Fruit fly (Drosophila melanogaster) whole organism, embryonic: ENCODE measurements around the gene Mettl4.

ENCODE experiments used
- B-H1 ChIP-seq: fragments of 200-800 bp; sonication (Bioruptor generic); IDR thresholded peaks from 3 replicates; pipeline ENCODE4 v1.3.6; 2022; ENCODE audit warnings: missing biosample characterization, missing genetic modification characterization
- Bdp1 ChIP-seq: fragments of 200-800 bp; sonication (Bioruptor generic); optimal IDR thresholded peaks from 3 replicates; lab custom pipeline; 2016; ENCODE audit warnings: missing biosample characterization, missing genetic modification characterization
- CG10979 ChIP-seq: fragments of 200-800 bp; sonication (Bioruptor generic); optimal IDR thresholded peaks from 2 replicates; lab custom pipeline; 2018; ENCODE audit warnings: missing biosample characterization, mild to moderate bottlenecking, missing genetic modification characterization, moderate library complexity
- CG11093 ChIP-seq: fragments of 200-800 bp; sonication (Bioruptor generic); IDR thresholded peaks from 3 replicates; pipeline ENCODE4 v1.3.6; 2022; ENCODE audit warnings: missing biosample characterization, missing genetic modification characterization
- CG12236 ChIP-seq: fragments of 200-800 bp; sonication (Bioruptor generic); optimal IDR thresholded peaks from 2 replicates; lab custom pipeline; 2016; ENCODE audit warnings: missing biosample characterization, missing genetic modification characterization
- CG1233 ChIP-seq: fragments of 200-800 bp; sonication (Bioruptor generic); optimal IDR thresholded peaks from 4 replicates; lab custom pipeline; 2018; ENCODE audit warnings: missing biosample characterization, mild to moderate bottlenecking, missing genetic modification characterization
- CG12942 ChIP-seq: fragments of 200-800 bp; sonication (Bioruptor generic); optimal IDR thresholded peaks from 3 replicates; lab custom pipeline; 2016; ENCODE audit warnings: missing biosample characterization, missing genetic modification characterization
- CG13296 ChIP-seq: fragments of 200-800 bp; sonication (Bioruptor generic); optimal IDR thresholded peaks from 3 replicates; lab custom pipeline; 2018; ENCODE audit warnings: missing biosample characterization, mild to moderate bottlenecking, missing genetic modification characterization
- CG14860 ChIP-seq: fragments of 200-800 bp; sonication (Bioruptor generic); IDR thresholded peaks from 3 replicates; pipeline ENCODE4 v1.3.6; 2022; ENCODE audit warnings: missing biosample characterization, missing genetic modification characterization; ENCODE audit not compliant: partially characterized antibody
- CG16779 ChIP-seq: fragments of 200-800 bp; sonication (Bioruptor generic); IDR thresholded peaks from 2 replicates; pipeline ENCODE4 v1.3.6; 2022; ENCODE audit warnings: missing biosample characterization, missing genetic modification characterization
- CG17186 ChIP-seq: fragments of 200-800 bp; sonication (Bioruptor generic); optimal IDR thresholded peaks from 3 replicates; lab custom pipeline; 2017; ENCODE audit warnings: missing biosample characterization, missing genetic modification reagents, missing genetic modification characterization
- CG17328 ChIP-seq: fragments of 200-800 bp; sonication (Bioruptor generic); IDR thresholded peaks from 2 replicates; pipeline ENCODE4 v1.3.6; 2022; ENCODE audit warnings: missing biosample characterization, missing genetic modification characterization
- CG17612 ChIP-seq: fragments of 200-800 bp; sonication (Bioruptor generic); IDR thresholded peaks from 2 replicates; pipeline ENCODE4 v1.3.6; 2022; ENCODE audit warnings: missing biosample characterization, missing genetic modification characterization
- CG17829 ChIP-seq: fragments of 200-800 bp; optimal IDR thresholded peaks from 2 replicates; lab custom pipeline; 2019; ENCODE audit warnings: missing biosample characterization, mild to moderate bottlenecking, missing genetic modification characterization, moderate library complexity
- CG2129 ChIP-seq: fragments of 200-800 bp; sonication (Bioruptor generic); IDR thresholded peaks from 2 replicates; pipeline ENCODE4 v1.3.6; 2022; ENCODE audit warnings: missing biosample characterization, missing genetic modification characterization; ENCODE audit not compliant: partially characterized antibody
- CG3065 ChIP-seq: fragments of 200-800 bp; sonication (Bioruptor generic); optimal IDR thresholded peaks from 2 replicates; lab custom pipeline; 2016; ENCODE audit warnings: missing biosample characterization, missing genetic modification characterization
- CG34224 ChIP-seq: fragments of 200-800 bp; sonication (Bioruptor generic); IDR thresholded peaks from 3 replicates; pipeline ENCODE4 v1.3.6; 2022; ENCODE audit warnings: missing biosample characterization, missing genetic modification characterization; ENCODE audit not compliant: partially characterized antibody
- CG3847 ChIP-seq: fragments of 200-800 bp; sonication (Bioruptor generic); IDR thresholded peaks from 2 replicates; pipeline ENCODE4 v1.3.6; 2022; ENCODE audit warnings: missing biosample characterization, missing genetic modification characterization
- CG4730 ChIP-seq: fragments of 200-800 bp; sonication (Bioruptor generic); IDR thresholded peaks from 2 replicates; pipeline ENCODE4 v1.3.6; 2022; ENCODE audit warnings: missing biosample characterization, missing genetic modification characterization
- CG6175 ChIP-seq: fragments of 200-800 bp; sonication (Bioruptor generic); IDR thresholded peaks from 3 replicates; pipeline ENCODE4 v1.3.6; 2022; ENCODE audit warnings: missing biosample characterization, missing genetic modification characterization
- CG6791 ChIP-seq: fragments of 200-800 bp; sonication (Bioruptor generic); IDR thresholded peaks from 3 replicates; pipeline ENCODE4 v1.3.6; 2022; ENCODE audit warnings: missing biosample characterization, missing genetic modification characterization; ENCODE audit not compliant: partially characterized antibody
- CG7839 ChIP-seq: fragments of 200-800 bp; sonication (Bioruptor generic); optimal IDR thresholded peaks from 3 replicates; lab custom pipeline; 2018; ENCODE audit warnings: missing biosample characterization, mild to moderate bottlenecking, missing genetic modification characterization, moderate library complexity
- CG7963 ChIP-seq: fragments of 200-800 bp; sonication (Bioruptor generic); IDR thresholded peaks from 3 replicates; pipeline ENCODE4 v1.3.6; 2022; ENCODE audit warnings: missing biosample characterization, missing genetic modification characterization; ENCODE audit not compliant: partially characterized antibody
- CG9817 ChIP-seq: fragments of 200-800 bp; sonication (Bioruptor generic); optimal IDR thresholded peaks from 2 replicates; lab custom pipeline; 2018; ENCODE audit warnings: missing biosample characterization, mild to moderate bottlenecking, missing genetic modification characterization, moderate library complexity
- ERR ChIP-seq: fragments of 200-800 bp; sonication (Bioruptor generic); optimal IDR thresholded peaks from 2 replicates; lab custom pipeline; 2016; ENCODE audit warnings: missing biosample characterization, missing genetic modification characterization
- Fer1 ChIP-seq: fragments of 200-800 bp; sonication (Bioruptor generic); optimal IDR thresholded peaks from 2 replicates; lab custom pipeline; 2017; ENCODE audit warnings: missing biosample characterization, mild to moderate bottlenecking, missing genetic modification characterization
- HLH4C ChIP-seq: fragments of 200-800 bp; sonication (Bioruptor generic); IDR thresholded peaks from 3 replicates; pipeline ENCODE4 v1.3.6; 2022; ENCODE audit warnings: missing biosample characterization, missing genetic modification characterization; ENCODE audit not compliant: partially characterized antibody
- MTF-1 ChIP-seq: fragments of 200-800 bp; sonication (Bioruptor generic); optimal IDR thresholded peaks from 2 replicates; lab custom pipeline; 2018; ENCODE audit warnings: missing biosample characterization, mild to moderate bottlenecking, missing genetic modification characterization, borderline replicate concordance
- NfI ChIP-seq: fragments of 200-800 bp; sonication (Bioruptor generic); optimal IDR thresholded peaks from 3 replicates; lab custom pipeline; 2018; ENCODE audit warnings: missing biosample characterization, mild to moderate bottlenecking, missing genetic modification characterization, moderate library complexity
- Oli ChIP-seq: fragments of 200-800 bp; sonication (Bioruptor generic); optimal IDR thresholded peaks from 2 replicates; lab custom pipeline; 2018; ENCODE audit warnings: missing biosample characterization, mild to moderate bottlenecking, missing genetic modification characterization, moderate library complexity
- Opbp ChIP-seq: fragments of 200-800 bp; sonication (Bioruptor generic); IDR thresholded peaks from 3 replicates; pipeline ENCODE4 v1.3.6; 2022; ENCODE audit warnings: missing biosample characterization, missing genetic modification characterization; ENCODE audit not compliant: partially characterized antibody
- Ptx1 ChIP-seq: fragments of 200-800 bp; sonication (Bioruptor generic); IDR thresholded peaks from 2 replicates; pipeline ENCODE4 v1.3.6; 2022; ENCODE audit warnings: missing biosample characterization, missing genetic modification characterization
- Sox100B ChIP-seq: fragments of 200-800 bp; sonication (Bioruptor generic); optimal IDR thresholded peaks from 3 replicates; lab custom pipeline; 2018; ENCODE audit warnings: missing biosample characterization, mild to moderate bottlenecking, missing genetic modification characterization
- YL-1 ChIP-seq: fragments of 200-800 bp; sonication (Bioruptor generic); optimal IDR thresholded peaks from 3 replicates; lab custom pipeline; 2017; ENCODE audit warnings: missing biosample characterization, mild to moderate bottlenecking, missing genetic modification characterization
- btn ChIP-seq: fragments of 200-800 bp; sonication (Bioruptor generic); optimal IDR thresholded peaks from 2 replicates; lab custom pipeline; 2016; ENCODE audit warnings: missing biosample characterization, missing genetic modification characterization
- chif ChIP-seq, 2 experiments: fragments of 200-800 bp; sonication (Bioruptor generic); optimal IDR thresholded peaks; 3 replicates each; lab custom pipeline; 2016; ENCODE audit warnings: missing biosample characterization in 2 of 2, missing genetic modification characterization in 2 of 2
- dan ChIP-seq: fragments of 200-800 bp; sonication (Bioruptor generic); IDR thresholded peaks from 2 replicates; pipeline ENCODE4 v1.3.6; 2022; ENCODE audit warnings: missing biosample characterization, missing genetic modification characterization
- dpn ChIP-seq, 2 experiments: fragments of 200-800 bp; sonication (Bioruptor generic); optimal IDR thresholded peaks; 3 replicates each; lab custom pipeline; 2016; ENCODE audit warnings: missing biosample characterization in 2 of 2, missing genetic modification characterization in 2 of 2
- gce ChIP-seq: fragments of 200-800 bp; sonication (Bioruptor generic); IDR thresholded peaks from 3 replicates; pipeline ENCODE4 v1.3.6; 2022; ENCODE audit warnings: missing biosample characterization, missing genetic modification characterization
- gfzf ChIP-seq: fragments of 200-800 bp; sonication (Bioruptor generic); optimal IDR thresholded peaks from 2 replicates; lab custom pipeline; 2016; ENCODE audit warnings: missing biosample characterization, mild to moderate bottlenecking, missing genetic modification characterization, moderate library complexity
- gsb ChIP-seq: fragments of 200-800 bp; sonication (Bioruptor generic); IDR thresholded peaks from 2 replicates; pipeline ENCODE4 v1.3.6; 2022; ENCODE audit warnings: missing biosample characterization, missing genetic modification characterization
- lilli ChIP-seq: fragments of 200-800 bp; sonication (Bioruptor generic); optimal IDR thresholded peaks from 3 replicates; lab custom pipeline; 2016; ENCODE audit warnings: missing biosample characterization, missing genetic modification characterization
- lola ChIP-seq, 3 experiments: fragments of >200 bp in 2 of 3; fragments of 200-800 bp in 1 of 3; sonication (Bioruptor generic) in 1 of 3; optimal IDR thresholded peaks; 2 replicates each; lab custom pipeline; 2017 to 2019; ENCODE audit warnings: missing biosample characterization in 3 of 3, missing genetic modification characterization in 3 of 3, mild to moderate bottlenecking in 1 of 3, moderate library complexity in 1 of 3
- lov ChIP-seq, 2 experiments: fragments of 200-800 bp in 1 of 2; fragments of >200 bp in 1 of 2; sonication (Bioruptor generic) in 1 of 2; IDR thresholded peaks in 1 of 2; optimal IDR thresholded peaks in 1 of 2; 2 replicates in 1 of 2; 3 replicates in 1 of 2; pipeline versions ENCODE4 v1.3.6 to Lab custom; 2017 to 2022; ENCODE audit warnings: missing biosample characterization in 1 of 2, missing genetic modification characterization in 1 of 2
- otp ChIP-seq: fragments of 200-800 bp; sonication (Bioruptor generic); IDR thresholded peaks from 3 replicates; pipeline ENCODE4, ENCODE4 v1.3.6; 2022; ENCODE audit warnings: missing biosample characterization, missing genetic modification characterization
- peb ChIP-seq: fragments of 200-800 bp; sonication (Bioruptor generic); IDR thresholded peaks from 2 replicates; pipeline ENCODE4 v1.3.6; 2022; ENCODE audit warnings: missing biosample characterization, missing genetic modification characterization
- pita ChIP-seq: fragments of 200-800 bp; sonication (Bioruptor generic); optimal IDR thresholded peaks from 2 replicates; lab custom pipeline; 2017; ENCODE audit warnings: missing biosample characterization, mild to moderate bottlenecking, missing genetic modification characterization
- seq ChIP-seq: fragments of 200-800 bp; sonication (Bioruptor generic); IDR thresholded peaks from 2 replicates; pipeline ENCODE4 v1.3.6; 2022; ENCODE audit warnings: missing biosample characterization, missing genetic modification characterization
- wor ChIP-seq: fragments of 200-800 bp; sonication (Bioruptor generic); IDR thresholded peaks from 2 replicates; pipeline ENCODE4 v1.3.6; 2022; ENCODE audit warnings: missing biosample characterization, missing genetic modification characterization
- yki ChIP-seq: fragments of >200 bp; optimal IDR thresholded peaks from 3 replicates; lab custom pipeline; 2018
- zfh1 ChIP-seq: fragments of 200-800 bp; sonication (Bioruptor generic); IDR thresholded peaks from 3 replicates; pipeline ENCODE4 v1.3.6; 2022; ENCODE audit warnings: missing biosample characterization, missing genetic modification characterization

The Mettl4 gene

DNA sequence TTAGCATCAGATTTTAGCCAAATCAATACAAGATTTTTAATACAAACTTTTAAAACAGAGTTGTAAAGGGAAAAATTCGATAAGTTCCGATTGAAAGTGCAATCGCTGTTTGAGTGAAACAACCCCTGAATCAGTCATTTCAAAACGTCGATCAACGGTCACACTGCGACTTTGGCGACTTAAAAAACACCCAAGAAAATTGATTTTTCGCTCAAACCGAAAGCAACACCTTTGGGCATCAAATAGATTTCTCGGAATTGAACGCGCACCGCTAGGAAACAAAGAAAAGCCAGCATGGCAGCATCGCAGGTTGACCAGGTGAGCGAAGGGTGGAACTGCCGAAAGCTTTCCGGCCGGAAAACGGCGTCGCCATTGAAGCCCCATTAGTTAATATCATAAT is 7.4 kb downstream of the Mettl4 start, which contains the start of gene Arl6IP1 (continued):
- TF ChIP-seq CG7963 (GFP tag; lab: Robert Waterston, UW) = 0 out of 3 replicates have a peak, but pooled peaks have one; percentile 39
- TF ChIP-seq CG13296 (GFP tag; lab: Kevin White, UChicago) = no peak
- TF ChIP-seq CG2129 (GFP tag; lab: Robert Waterston, UW) = 0 out of 2 replicates have a peak, but pooled peaks have one; percentile 16
- TF ChIP-seq dpn (GFP tag; optimal IDR thresholded peaks at IDR 0.05; lab: Kevin White, UChicago) = no peak
- no peak for TF ChIP-seq Fer1 (GFP tag; lab: Kevin White, UChicago)
- TF ChIP-seq lilli (GFP tag; lab: Kevin White, UChicago) = no peak
- no peak for TF ChIP-seq wor (GFP tag; lab: Robert Waterston, UW)
- no peak for TF ChIP-seq gsb (GFP tag; lab: Robert Waterston, UW)
- TF ChIP-seq CG17328 (GFP tag; lab: Robert Waterston, UW) = no peak
- no peak for TF ChIP-seq lov (optimal IDR thresholded peaks at IDR 0.05; lab: Kevin White, UChicago)
- TF ChIP-seq lov (GFP tag; IDR thresholded peaks at IDR 0.05; lab: Robert Waterston, UW) = no peak
- no peak for TF ChIP-seq CG17612
- peak; percentile 57 for TF ChIP-seq HLH4C (GFP tag; lab: Robert Waterston, UW)
- no peak for TF ChIP-seq otp (GFP tag; lab: Robert Waterston, UW)
- TF ChIP-seq NfI (GFP tag; lab: Kevin White, UChicago) = no peak
- TF ChIP-seq lola (GFP tag; optimal IDR thresholded peaks at IDR 0.05; lab: Kevin White, UChicago) = no peak
- TF ChIP-seq YL-1 (GFP tag; lab: Kevin White, UChicago) = peak; percentile 56
- TF ChIP-seq Opbp (GFP tag; lab: Robert Waterston, UW) = peak; percentile 62; the same call in 2 of the 3 replicates
- no peak for TF ChIP-seq B-H1 (GFP tag; lab: Robert Waterston, UW)
- TF ChIP-seq peb (GFP tag; lab: Robert Waterston, UW) = no peak
- no peak for TF ChIP-seq CG16779
- no peak for TF ChIP-seq CG1233
- TF ChIP-seq chif (GFP tag; optimal IDR thresholded peaks at IDR 0.05; lab: Kevin White, UChicago) = no peak
- TF ChIP-seq CG3847 (GFP tag; lab: Robert Waterston, UW) = no peak
- no peak for TF ChIP-seq gce
- no peak for TF ChIP-seq Bdp1 (GFP tag; lab: Kevin White, UChicago)
- TF ChIP-seq CG9817 = no peak
- no peak for TF ChIP-seq CG12236
- no peak for TF ChIP-seq CG6175 (GFP tag; lab: Robert Waterston, UW)
- no peak for TF ChIP-seq CG14860 (GFP tag; lab: Robert Waterston, UW)
- peak; percentile 73 for TF ChIP-seq CG6791 (GFP tag; lab: Robert Waterston, UW)
- TF ChIP-seq pita (GFP tag; lab: Kevin White, UChicago) = no peak
- TF ChIP-seq CG7839 = no peak
- TF ChIP-seq CG34224 (GFP tag; lab: Robert Waterston, UW) = peak; percentile 66; the same call in 2 of the 3 replicates
- peak; percentile 86 for TF ChIP-seq gfzf (GFP tag; lab: Kevin White, UChicago)
- no peak for TF ChIP-seq dan (GFP tag; lab: Robert Waterston, UW)
- no peak for TF ChIP-seq btn
- no peak for TF ChIP-seq CG3065
- no peak for TF ChIP-seq yki (lab: Kevin White, UChicago)
- TF ChIP-seq CG4730 (GFP tag; lab: Robert Waterston, UW) = no peak
- TF ChIP-seq Ptx1 (GFP tag; lab: Robert Waterston, UW) = no peak
- TF ChIP-seq CG10979 (tag; lab: Kevin White, UChicago) = no peak
- no peak for TF ChIP-seq MTF-1 (GFP tag; lab: Kevin White, UChicago)
- peak; percentile 30; the same call in 1 of the 2 replicates for TF ChIP-seq seq (GFP tag; lab: Robert Waterston, UW)
- TF ChIP-seq Oli (tag; lab: Kevin White, UChicago) = no peak
- peak; percentile 15 for TF ChIP-seq CG17829 (tag; lab: Kevin White, UChicago)
- peak; percentile 4 for TF ChIP-seq CG17186 (GFP tag; lab: Kevin White, UChicago)
- no peak for TF ChIP-seq zfh1 (GFP tag; lab: Robert Waterston, UW)
- no peak for TF ChIP-seq Sox100B (GFP tag; lab: Kevin White, UChicago)
- TF ChIP-seq CG12942 (GFP tag; lab: Kevin White, UChicago) = no peak
- no peak for TF ChIP-seq ERR
- no peak for TF ChIP-seq CG11093
